Fruit fly (Drosophila melanogaster): Measurements from ENCODE around the gene CG6028.

dm6 chr3R:22067235-22067634 lies 41.9 kb upstream of the CG6028 start:
- TF ChIP-seq CG8478 (optimal IDR thresholded peaks at IDR 0.05) (no peak), usp (GFP tag; optimal IDR thresholded peaks at IDR 0.05) (no peak), psq (optimal IDR thresholded peaks at IDR 0.05) (no peak), pan (optimal IDR thresholded peaks at IDR 0.05) (no peak)

Measured in whole organism.